Worm (Caenorhabditis elegans) whole organism, young adult: ENCODE results near the gene F08B12.11.

Experiments used
- F23B12.7 ChIP-seq: sonication (generic microtip); optimal IDR thresholded peaks from 2 replicates; lab custom pipeline; 2017; ENCODE audit warnings: missing genetic modification characterization, mild to moderate bottlenecking, missing compliant biosample characterization, antibody characterized with exemption, moderate library complexity; ENCODE audit not compliant: insufficient read depth
- F57A8.1 ChIP-seq: fragments of 200-800 bp; sonication (Bioruptor generic); optimal IDR thresholded peaks from 2 replicates; lab custom pipeline; 2018; ENCODE audit warnings: mild to moderate bottlenecking, missing genetic modification characterization, moderate library complexity, missing compliant biosample characterization
- Y53F4B.3 ChIP-seq: fragments of 200-800 bp; sonication (Bioruptor generic); IDR thresholded peaks from 2 replicates; pipeline ENCODE4 v1.3.6; 2022; ENCODE audit warnings: missing genetic modification reagents, missing genetic modification characterization, missing compliant biosample characterization
- Y67H2A.10 ChIP-seq: fragments of 200-800 bp; sonication (Bioruptor generic); conservative IDR thresholded peaks from 2 replicates; pipeline ENCODE4 v1.3.6; 2022; ENCODE audit warnings: missing genetic modification reagents, missing genetic modification characterization, missing compliant biosample characterization
- akir-1 ChIP-seq: fragments of 200-800 bp; sonication (Bioruptor generic); optimal IDR thresholded peaks from 2 replicates; lab custom pipeline; 2018; ENCODE audit warnings: mild to moderate bottlenecking, missing genetic modification characterization, moderate library complexity, missing compliant biosample characterization
- aptf-3 ChIP-seq: fragments of 200-800 bp; sonication (Bioruptor generic); IDR thresholded peaks from 2 replicates; pipeline ENCODE4 v1.3.6; 2022; ENCODE audit warnings: missing genetic modification characterization, missing compliant biosample characterization
- atf-7 ChIP-seq: sonication (generic microtip); optimal IDR thresholded peaks from 2 replicates; lab custom pipeline; 2017; ENCODE audit warnings: mild to moderate bottlenecking, missing genetic modification characterization, missing compliant biosample characterization
- attf-5 ChIP-seq: fragments of 200-800 bp; sonication (Bioruptor generic); optimal IDR thresholded peaks from 2 replicates; lab custom pipeline; 2018; ENCODE audit warnings: mild to moderate bottlenecking, missing genetic modification characterization, missing compliant biosample characterization
- ceh-40 ChIP-seq: fragments of 200-800 bp; sonication (Bioruptor generic); IDR thresholded peaks from 2 replicates; pipeline ENCODE4 v1.3.6; 2022; ENCODE audit warnings: missing genetic modification characterization, missing compliant biosample characterization
- him-1 ChIP-seq: sonication (generic microtip); optimal IDR thresholded peaks from 2 replicates; lab custom pipeline; 2016; ENCODE audit warnings: missing genotype, missing genetic modification reagents, missing genetic modification characterization, missing compliant biosample characterization
- hlh-26 ChIP-seq: fragments of 200-800 bp; sonication (Bioruptor generic); conservative IDR thresholded peaks from 2 replicates; pipeline ENCODE4 v1.3.6; 2022; ENCODE audit warnings: missing genetic modification reagents, missing genetic modification characterization, missing compliant biosample characterization
- hmg-20 ChIP-seq: fragments of 200-800 bp; sonication (Bioruptor generic); IDR thresholded peaks from 2 replicates; pipeline ENCODE4 v1.3.6; 2022; ENCODE audit warnings: missing genetic modification reagents, missing genetic modification characterization, missing compliant biosample characterization
- hsf-1 ChIP-seq: fragments of 200-800 bp; sonication (Bioruptor generic); IDR thresholded peaks from 2 replicates; pipeline ENCODE4 v1.3.6; 2022; ENCODE audit warnings: missing genetic modification reagents, missing genetic modification characterization, missing compliant biosample characterization
- lin-26 ChIP-seq: fragments of 200-800 bp; sonication (Bioruptor generic); IDR thresholded peaks from 2 replicates; pipeline ENCODE4 v1.3.6; 2022; ENCODE audit warnings: missing genetic modification reagents, missing genetic modification characterization, missing compliant biosample characterization
- lir-1 ChIP-seq: fragments of 200-800 bp; sonication (Bioruptor generic); conservative IDR thresholded peaks from 2 replicates; pipeline ENCODE4 v1.3.6; 2022; ENCODE audit warnings: missing genetic modification reagents, missing genetic modification characterization, missing compliant biosample characterization
- mcd-1 ChIP-seq: fragments of 200-800 bp; sonication (Bioruptor generic); IDR thresholded peaks from 2 replicates; pipeline ENCODE4 v1.3.6; 2022; ENCODE audit warnings: missing genetic modification reagents, missing genetic modification characterization, missing compliant biosample characterization
- mel-28 ChIP-seq: sonication (generic microtip); optimal IDR thresholded peaks from 2 replicates; lab custom pipeline; 2016; ENCODE audit warnings: borderline replicate concordance, mild to moderate bottlenecking, missing genetic modification characterization, missing compliant biosample characterization
- nfya-1 ChIP-seq: sonication (generic microtip); optimal IDR thresholded peaks from 2 replicates; lab custom pipeline; 2017; ENCODE audit warnings: antibody characterized with exemption, missing compliant biosample characterization, missing genetic modification characterization, borderline replicate concordance; ENCODE audit not compliant: insufficient read depth
- nhr-80 ChIP-seq: sonication (generic microtip); optimal IDR thresholded peaks from 2 replicates; lab custom pipeline; 2016; ENCODE audit warnings: missing genetic modification characterization, missing compliant biosample characterization
- rpc-1 ChIP-seq, 2 experiments: fragments of 150-350 bp in 1 of 2; sonication (generic microtip) in 1 of 2; optimal IDR thresholded peaks; 2 replicates each; lab custom pipeline; 2014 to 2018; ENCODE audit warnings: missing biosample characterization in 1 of 2, missing genetic modification characterization in 1 of 2, missing genetic modification reagents in 1 of 2, missing genotype in 1 of 2
- snpc-1.1 ChIP-seq: sonication (generic microtip); optimal IDR thresholded peaks from 2 replicates; lab custom pipeline; 2017; ENCODE audit warnings: missing genetic modification characterization, mild to moderate bottlenecking, missing compliant biosample characterization, antibody characterized with exemption, moderate library complexity, missing genotype, missing genetic modification reagents; ENCODE audit not compliant: insufficient read depth
- snpc-3.4 ChIP-seq: sonication (generic microtip); optimal IDR thresholded peaks from 2 replicates; lab custom pipeline; 2017; ENCODE audit warnings: missing genetic modification characterization, mild to moderate bottlenecking, missing compliant biosample characterization, antibody characterized with exemption, moderate library complexity, missing genotype, missing genetic modification reagents
- unc-130 ChIP-seq: sonication (generic microtip); optimal IDR thresholded peaks from 2 replicates; lab custom pipeline; 2016; ENCODE audit warnings: missing genetic modification reagents, missing genetic modification characterization, missing compliant biosample characterization
- unc-62 ChIP-seq: fragments of 150-350 bp; optimal IDR thresholded peaks from 2 replicates; lab custom pipeline; 2014; ENCODE audit warnings: missing biosample characterization, missing genetic modification reagents, missing genetic modification characterization

Gene F08B12.11

ce11 chrX:11418667-11419066 lies 33.8 kb downstream of the F08B12.11 start, which contains the start of gene F46C3.2:
Gene F46C3.2 (minus strand): TSS chrX:11418767.
- no peak for TF ChIP-seq aptf-3 (GFP tag; lab: Robert Waterston, UW)
- peak; percentile 7 for TF ChIP-seq nhr-80
- TF ChIP-seq, all 124 proteins: peak for 1

- no peak for TF ChIP-seq him-1 (tag; lab: Kevin White, UChicago)
- TF ChIP-seq lin-26 (GFP tag; lab: Robert Waterston, UW): no peak
- no peak for TF ChIP-seq mel-28 (tag; lab: Kevin White, UChicago)
- no peak for TF ChIP-seq lir-1
- no peak for TF ChIP-seq snpc-1.1 (tag; lab: Kevin White, UChicago)
- TF ChIP-seq rpc-1 (optimal IDR thresholded peaks at IDR 0.05; lab: Kevin White, UChicago): no peak
- no peak for TF ChIP-seq rpc-1 (tag; optimal IDR thresholded peaks at IDR 0.05; lab: Kevin White, UChicago)
- TF ChIP-seq unc-62 (GFP tag; lab: Kevin White, UChicago): no peak
- TF ChIP-seq nfya-1 (tag; lab: Kevin White, UChicago): no peak
- no peak for TF ChIP-seq akir-1 (GFP tag; lab: Kevin White, UChicago)
- no peak for TF ChIP-seq attf-5
- TF ChIP-seq, all 124 proteins: peak for 0
These were observed 35.1 kb downstream of the F08B12.11 start, which contains the start of gene F46C3.6 for ce11 chrX:11419988-11420387. Gene F46C3.6 (minus strand): TSS chrX:11420074.

- peak; percentile 11 for TF ChIP-seq nhr-80
- no peak for TF ChIP-seq F23B12.7 (tag; lab: Kevin White, UChicago)
- TF ChIP-seq rpc-1 (optimal IDR thresholded peaks at IDR 0.05; lab: Kevin White, UChicago): no peak
- TF ChIP-seq rpc-1 (tag; optimal IDR thresholded peaks at IDR 0.05; lab: Kevin White, UChicago): no peak
- no peak for TF ChIP-seq hsf-1
- no peak for TF ChIP-seq hmg-20 (GFP tag; lab: Robert Waterston, UW)
These were observed 41.8 kb downstream of the F08B12.11 start for ce11 chrX:11426647-11427046.

ce11 chrX:11427550-11427949 lies 42.7 kb downstream of the F08B12.11 start:
- TF ChIP-seq hlh-26 (GFP tag; lab: Robert Waterston, UW) (no peak), Y53F4B.3 (GFP tag; lab: Robert Waterston, UW) (no peak), unc-130 (GFP tag; lab: Kevin White, UChicago) (no peak), F57A8.1 (GFP tag; lab: Kevin White, UChicago) (no peak), mcd-1 (GFP tag; lab: Robert Waterston, UW) (no peak), ceh-40 (GFP tag; lab: Robert Waterston, UW) (no peak), aptf-3 (GFP tag; lab: Robert Waterston, UW) (no peak), Y67H2A.10 (GFP tag; lab: Robert Waterston, UW) (no peak), snpc-3.4 (tag; lab: Kevin White, UChicago) (no peak)

- no peak for TF ChIP-seq atf-7 (tag; lab: Kevin White, UChicago)
These were observed 48.6 kb downstream of the F08B12.11 start, which contains the start of gene hum-4 for ce11 chrX:11433488-11433887. Gene hum-4 (minus strand): TSS chrX:11433588.
